Worm (Caenorhabditis elegans) whole organism, midembryonic: ENCODE measurements around the gene C06G3.8.

Experiments used
- T22C8.4 ChIP-seq: fragments of 200-800 bp; sonication (Bioruptor generic); IDR thresholded peaks from 2 replicates; pipeline ENCODE4 v1.3.6; 2022; ENCODE audit warnings: missing genetic modification characterization, missing compliant biosample characterization
- cog-1 ChIP-seq: sonication (generic microtip); optimal IDR thresholded peaks from 2 replicates; lab custom pipeline; 2016; ENCODE audit warnings: missing genetic modification characterization, missing compliant biosample characterization
- flt-1 ChIP-seq: fragments of 200-800 bp; sonication (Bioruptor generic); IDR thresholded peaks from 2 replicates; pipeline ENCODE4 v1.3.6; 2022; ENCODE audit warnings: missing genetic modification characterization, missing compliant biosample characterization
- klf-2 ChIP-seq: fragments of 200-800 bp; sonication (Bioruptor generic); conservative IDR thresholded peaks from 2 replicates; pipeline ENCODE4 v1.3.6; 2022; ENCODE audit warnings: missing genetic modification reagents, missing genetic modification characterization, missing compliant biosample characterization
- med-1 ChIP-seq: sonication (generic microtip); optimal IDR thresholded peaks from 2 replicates; lab custom pipeline; 2017; ENCODE audit warnings: missing genetic modification characterization, mild to moderate bottlenecking, missing compliant biosample characterization, antibody characterized with exemption, missing genetic modification reagents; ENCODE audit not compliant: insufficient read depth
- ref-1 ChIP-seq: fragments of 200-800 bp; sonication (Bioruptor generic); conservative IDR thresholded peaks from 2 replicates; pipeline ENCODE4 v1.3.6; 2022; ENCODE audit warnings: missing genetic modification reagents, missing genetic modification characterization, missing compliant biosample characterization
- tab-1 ChIP-seq: fragments of 200-800 bp; sonication (Bioruptor generic); IDR thresholded peaks from 2 replicates; pipeline ENCODE4 v1.3.6; 2022; ENCODE audit warnings: missing genetic modification characterization, missing compliant biosample characterization
- ztf-23 ChIP-seq: fragments of 200-800 bp; sonication (Bioruptor generic); IDR thresholded peaks from 2 replicates; pipeline ENCODE4 v1.3.6; 2022; ENCODE audit warnings: missing genetic modification reagents, missing genetic modification characterization, missing compliant biosample characterization
- ztf-29 ChIP-seq: fragments of 200-800 bp; sonication (Bioruptor generic); IDR thresholded peaks from 2 replicates; pipeline ENCODE4 v1.3.6; 2022; ENCODE audit warnings: missing genetic modification reagents, missing genetic modification characterization, missing compliant biosample characterization

The C06G3.8 gene

ce11 chrIV:6997918-6998317, 34.4 kb downstream of the C06G3.8 start:
- TF ChIP-seq ztf-23 (no peak), cog-1 (tag; lab: Kevin White, UChicago) (no peak), flt-1 (GFP tag; lab: Robert Waterston, UW) (no peak), tab-1 (GFP tag; lab: Robert Waterston, UW) (no peak), ztf-29 (no peak), T22C8.4 (no peak), med-1 (GFP tag; lab: Kevin White, UChicago) (no peak), ref-1 (no peak), klf-2 (GFP tag; lab: Robert Waterston, UW) (no peak)

DNA sequence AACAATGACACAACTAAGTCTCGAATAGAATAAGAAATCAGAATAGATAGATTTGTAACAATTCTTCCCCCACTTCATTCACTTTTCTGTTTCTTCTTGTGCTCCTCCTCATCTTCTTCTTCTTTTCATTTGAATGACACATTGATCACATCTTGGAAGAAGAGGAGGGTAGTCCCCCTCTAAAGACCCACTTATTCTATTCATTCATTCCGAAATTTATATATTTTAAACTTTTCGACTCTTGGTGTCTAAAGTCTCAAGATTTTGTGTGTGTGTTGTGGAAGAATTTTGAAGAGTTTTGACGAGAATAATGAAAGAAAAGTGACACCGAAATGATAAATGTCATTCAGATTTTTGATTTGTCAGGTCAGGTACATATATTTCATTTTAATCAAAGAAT, 41.3 kb downstream of the C06G3.8 start:
- no peak for TF ChIP-seq tab-1 (GFP tag; lab: Robert Waterston, UW)
- TF ChIP-seq ref-1, result no peak
- no peak for TF ChIP-seq med-1 (GFP tag; lab: Kevin White, UChicago)
- no peak for TF ChIP-seq flt-1 (GFP tag; lab: Robert Waterston, UW)
- no peak for TF ChIP-seq klf-2 (GFP tag; lab: Robert Waterston, UW)
- TF ChIP-seq cog-1 (tag; lab: Kevin White, UChicago), result no peak
- no peak for TF ChIP-seq ztf-29
- no peak for TF ChIP-seq ztf-23
- TF ChIP-seq T22C8.4, result no peak

- TF ChIP-seq klf-2 (GFP tag; lab: Robert Waterston, UW) (no peak), ztf-29 (no peak), flt-1 (GFP tag; lab: Robert Waterston, UW) (no peak), med-1 (GFP tag; lab: Kevin White, UChicago) (no peak), cog-1 (tag; lab: Kevin White, UChicago) (no peak), ztf-23 (no peak), tab-1 (GFP tag; lab: Robert Waterston, UW) (no peak), ref-1 (no peak), T22C8.4 (no peak)
These were observed 45.5 kb downstream of the C06G3.8 start, which contains the start of gene prkl-1 for ce11 chrIV:6986835-6987234. Gene prkl-1 (minus strand): TSS chrIV:6986935.

- no peak for TF ChIP-seq cog-1 (tag; lab: Kevin White, UChicago)
- 0 out of 2 replicates have a peak, but pooled peaks have one; percentile 36 for TF ChIP-seq flt-1 (GFP tag; lab: Robert Waterston, UW)
These were observed 47.6 kb downstream of the C06G3.8 start for ce11 chrIV:6984449-6985380.
